Worm (Caenorhabditis elegans) whole organism, mixed stage, embryonic: ENCODE results near the gene Y75B8A.44.

Experiments
- M03D4.4 ChIP-seq: sonication (generic microtip); optimal IDR thresholded peaks from 2 replicates; lab custom pipeline; 2017; ENCODE audit warnings: mild to moderate bottlenecking, missing genetic modification characterization, missing compliant biosample characterization
- blmp-1 ChIP-seq: fragments of 150-350 bp; optimal IDR thresholded peaks from 2 replicates; lab custom pipeline; 2014; ENCODE audit warnings: missing biosample characterization, missing genetic modification characterization
- ces-1 ChIP-seq: fragments of 150-350 bp; optimal IDR thresholded peaks from 2 replicates; lab custom pipeline; 2014; ENCODE audit warnings: missing biosample characterization, missing genetic modification reagents, missing genetic modification characterization
- elt-3 ChIP-seq: fragments of 150-350 bp; optimal IDR thresholded peaks from 2 replicates; lab custom pipeline; 2014; ENCODE audit warnings: missing biosample characterization, missing genetic modification characterization
- lin-13 ChIP-seq: fragments of 150-350 bp; optimal IDR thresholded peaks from 2 replicates; lab custom pipeline; 2014; ENCODE audit warnings: missing biosample characterization, missing genetic modification characterization
- mab-5 ChIP-seq: fragments of 150-350 bp; optimal IDR thresholded peaks from 2 replicates; lab custom pipeline; 2014; ENCODE audit warnings: missing biosample characterization, missing genetic modification characterization
- nhr-237 ChIP-seq: fragments of 150-350 bp; optimal IDR thresholded peaks from 2 replicates; lab custom pipeline; 2014; ENCODE audit warnings: missing biosample characterization, missing genetic modification characterization
- nhr-28 ChIP-seq: fragments of 150-350 bp; optimal IDR thresholded peaks from 2 replicates; lab custom pipeline; 2014; ENCODE audit warnings: missing biosample characterization, missing genetic modification characterization
- nhr-76 ChIP-seq: sonication (generic microtip); optimal IDR thresholded peaks from 2 replicates; lab custom pipeline; 2017; ENCODE audit warnings: missing biosample characterization, missing genetic modification characterization
- snpc-4 ChIP-seq: fragments of 150-350 bp; optimal IDR thresholded peaks from 2 replicates; lab custom pipeline; 2014; ENCODE audit warnings: missing biosample characterization, missing genetic modification characterization
- unc-39 ChIP-seq: fragments of 150-350 bp; optimal IDR thresholded peaks from 2 replicates; lab custom pipeline; 2014; ENCODE audit warnings: missing biosample characterization, missing genetic modification characterization
- unc-62 ChIP-seq: fragments of 150-350 bp; optimal IDR thresholded peaks from 2 replicates; lab custom pipeline; 2014; ENCODE audit warnings: missing biosample characterization, missing genetic modification reagents, missing genetic modification characterization
- ztf-11 ChIP-seq: fragments of 150-350 bp; optimal IDR thresholded peaks from 2 replicates; lab custom pipeline; 2014; ENCODE audit warnings: missing biosample characterization, missing genetic modification characterization

DNA sequence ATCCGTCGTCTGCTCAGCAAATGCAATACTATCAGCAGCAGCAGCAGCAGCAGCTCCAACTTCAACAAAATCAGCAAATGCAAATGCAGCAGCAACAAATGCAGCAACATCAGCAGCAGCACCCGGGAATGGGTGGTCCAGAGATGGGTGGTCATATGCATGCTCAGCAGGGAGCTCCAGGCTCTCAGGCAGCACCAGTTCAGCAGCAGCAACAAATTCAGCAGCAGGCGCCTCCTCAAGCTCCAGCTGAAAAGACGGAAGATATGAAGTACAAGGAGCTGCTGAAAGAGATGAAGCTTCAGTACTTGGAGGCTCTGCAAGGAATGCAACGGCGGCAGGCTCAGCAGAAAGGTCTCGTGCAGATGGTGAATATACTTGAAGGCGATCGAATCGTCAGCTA lies 27.3 kb upstream of the Y75B8A.44 start:
- TF ChIP-seq elt-3 (tag; lab: Kevin White, UChicago) = no peak
- TF ChIP-seq blmp-1 = no peak
- no peak for TF ChIP-seq mab-5 (tag; lab: Kevin White, UChicago)
- TF ChIP-seq M03D4.4 (tag; lab: Kevin White, UChicago) = no peak
- no peak for TF ChIP-seq ces-1
- no peak for TF ChIP-seq unc-62 (GFP tag; lab: Kevin White, UChicago)
- TF ChIP-seq nhr-76 (tag; lab: Kevin White, UChicago) = no peak
- no peak for TF ChIP-seq lin-13 (tag; lab: Kevin White, UChicago)
- no peak for TF ChIP-seq ztf-11 (tag; lab: Kevin White, UChicago)
- no peak for TF ChIP-seq nhr-28 (tag; lab: Kevin White, UChicago)
- no peak for TF ChIP-seq unc-39 (tag; lab: Kevin White, UChicago)
- TF ChIP-seq nhr-237 = no peak
- no peak for TF ChIP-seq snpc-4
